Worm (Caenorhabditis elegans): Measurements from ENCODE around the gene lsm-4.

- TF ChIP-seq nhr-28 (tag; optimal IDR thresholded peaks at IDR 0.05) (no peak), ceh-83 (GFP tag; optimal IDR thresholded peaks at IDR 0.05) (no peak), lin-13 (tag; optimal IDR thresholded peaks at IDR 0.05) (no peak), unc-39 (tag; optimal IDR thresholded peaks at IDR 0.05) (no peak), nhr-12 (tag; optimal IDR thresholded peaks at IDR 0.05) (no peak), snpc-4 (tag; optimal IDR thresholded peaks at IDR 0.05) (no peak), nhr-237 (tag; optimal IDR thresholded peaks at IDR 0.05) (no peak)
These were observed 48.0 kb downstream of the lsm-4 start, which contains the start of gene srd-58 for ce11 chrII:7204951-7205350.
